Fruit fly (Drosophila melanogaster) whole organism, pupa: ENCODE measurements around the gene Sh.
A peak's percentile ranks its signal among the peaks of the same experiment; 100 is the strongest.

Experiments used
- CG10348 ChIP-seq: fragments of 200-800 bp; sonication (Bioruptor generic); IDR thresholded peaks from 2 replicates; pipeline ENCODE4 v1.3.6; 2022; ENCODE audit warnings: missing biosample characterization, missing genetic modification characterization
- CG12605 ChIP-seq: fragments of 200-800 bp; sonication (Bioruptor generic); IDR thresholded peaks from 2 replicates; pipeline ENCODE4 v1.3.6; 2022; ENCODE audit warnings: missing biosample characterization, missing genetic modification characterization
- CG13204 ChIP-seq: fragments of 200-800 bp; sonication (Bioruptor generic); optimal IDR thresholded peaks from 2 replicates; lab custom pipeline; 2018; ENCODE audit warnings: missing biosample characterization, mild to moderate bottlenecking, missing genetic modification characterization, moderate library complexity
- CG14655 ChIP-seq: fragments of 200-800 bp; sonication (Bioruptor generic); optimal IDR thresholded peaks from 3 replicates; lab custom pipeline; 2017; ENCODE audit warnings: mild to moderate bottlenecking, missing biosample characterization, missing genetic modification reagents, missing genetic modification characterization
- CG15710 ChIP-seq: fragments of 200-800 bp; sonication (Bioruptor generic); optimal IDR thresholded peaks from 2 replicates; lab custom pipeline; 2018; ENCODE audit warnings: missing biosample characterization, mild to moderate bottlenecking, missing genetic modification characterization, moderate library complexity
- CG17806 ChIP-seq: fragments of 200-800 bp; sonication (Bioruptor generic); optimal IDR thresholded peaks from 2 replicates; lab custom pipeline; 2018; ENCODE audit warnings: missing biosample characterization, mild to moderate bottlenecking, missing genetic modification characterization, moderate library complexity
- CG32121 ChIP-seq: fragments of 200-800 bp; sonication (Bioruptor generic); IDR thresholded peaks from 2 replicates; pipeline ENCODE4 v1.3.6; 2022; ENCODE audit warnings: missing biosample characterization, missing genetic modification characterization
- CG34367 ChIP-seq: fragments of 200-800 bp; sonication (Bioruptor generic); optimal IDR thresholded peaks from 2 replicates; lab custom pipeline; 2018; ENCODE audit warnings: missing biosample characterization, mild to moderate bottlenecking, missing genetic modification characterization
- CG4496 ChIP-seq: fragments of 200-800 bp; sonication (Bioruptor generic); IDR thresholded peaks from 3 replicates; pipeline ENCODE4 v1.3.6; 2022; ENCODE audit warnings: missing biosample characterization, missing genetic modification characterization
- CG8159 ChIP-seq: fragments of 200-800 bp; sonication (Bioruptor generic); optimal IDR thresholded peaks from 3 replicates; lab custom pipeline; 2018; ENCODE audit warnings: missing biosample characterization, mild to moderate bottlenecking, missing genetic modification characterization, moderate library complexity
- CG8301 ChIP-seq: fragments of 200-800 bp; sonication (Bioruptor generic); optimal IDR thresholded peaks from 2 replicates; lab custom pipeline; 2018; ENCODE audit warnings: missing biosample characterization, mild to moderate bottlenecking, missing genetic modification characterization
- CG9948 ChIP-seq: fragments of 200-800 bp; sonication (Bioruptor generic); optimal IDR thresholded peaks from 2 replicates; lab custom pipeline; 2018; ENCODE audit warnings: missing biosample characterization, mild to moderate bottlenecking, missing genetic modification characterization, moderate library complexity
- D1 ChIP-seq: fragments of 200-800 bp; sonication (Bioruptor generic); optimal IDR thresholded peaks from 2 replicates; lab custom pipeline; 2018; ENCODE audit warnings: missing biosample characterization, mild to moderate bottlenecking, missing genetic modification characterization, moderate library complexity
- EcR ChIP-seq: fragments of 200-800 bp; sonication (Bioruptor generic); optimal IDR thresholded peaks from 3 replicates; lab custom pipeline; 2019; ENCODE audit warnings: missing biosample characterization, missing genetic modification characterization, mild to moderate bottlenecking, moderate library complexity, missing genetic modification reagents
- Ets98B ChIP-seq: fragments of 200-800 bp; sonication (Bioruptor generic); IDR thresholded peaks from 2 replicates; pipeline ENCODE4 v1.3.6; 2022; ENCODE audit warnings: missing biosample characterization, missing genetic modification characterization
- Pif1A ChIP-seq: fragments of 200-800 bp; sonication (Bioruptor generic); optimal IDR thresholded peaks from 3 replicates; lab custom pipeline; 2016; ENCODE audit warnings: missing biosample characterization, missing genetic modification characterization
- Pif1B ChIP-seq: fragments of 200-800 bp; sonication (Bioruptor generic); optimal IDR thresholded peaks from 3 replicates; lab custom pipeline; 2016; ENCODE audit warnings: missing biosample characterization, missing genetic modification characterization
- Snoo ChIP-seq: fragments of 200-800 bp; sonication (Bioruptor generic); optimal IDR thresholded peaks from 3 replicates; lab custom pipeline; 2017; ENCODE audit warnings: missing biosample characterization, mild to moderate bottlenecking, missing genetic modification characterization, inconsistent platforms
- fd96Ca ChIP-seq: fragments of 200-800 bp; sonication (Bioruptor generic); IDR thresholded peaks from 3 replicates; pipeline ENCODE4 v1.3.6; 2022; ENCODE audit warnings: missing biosample characterization, missing genetic modification characterization
- gl ChIP-seq: fragments of 200-800 bp; sonication (Bioruptor generic); optimal IDR thresholded peaks from 2 replicates; lab custom pipeline; 2018; ENCODE audit warnings: missing biosample characterization, mild to moderate bottlenecking, missing genetic modification characterization
- rn ChIP-seq: fragments of 200-800 bp; sonication (Bioruptor generic); IDR thresholded peaks from 2 replicates; pipeline ENCODE4 v1.3.6; 2022; ENCODE audit warnings: missing biosample characterization, missing genetic modification characterization

The Sh gene

dm6 chrX:17917564-17918233 is 145.3 kb downstream of the Sh start:
- TF ChIP-seq Pif1A (GFP tag; lab: Kevin White, UChicago) (no peak), rn (GFP tag; lab: Robert Waterston, UW) (no peak), CG8159 (tag; lab: Kevin White, UChicago) (peak; percentile 18), CG14655 (peak; percentile 64), CG17806 (peak; percentile 2), CG8301 (tag; lab: Kevin White, UChicago) (peak; percentile 39), CG4496 (GFP tag; lab: Robert Waterston, UW) (0 out of 3 replicates have a peak, but pooled peaks have one; percentile 15), EcR (GFP tag; lab: Kevin White, UChicago) (peak; percentile 68)

DNA sequence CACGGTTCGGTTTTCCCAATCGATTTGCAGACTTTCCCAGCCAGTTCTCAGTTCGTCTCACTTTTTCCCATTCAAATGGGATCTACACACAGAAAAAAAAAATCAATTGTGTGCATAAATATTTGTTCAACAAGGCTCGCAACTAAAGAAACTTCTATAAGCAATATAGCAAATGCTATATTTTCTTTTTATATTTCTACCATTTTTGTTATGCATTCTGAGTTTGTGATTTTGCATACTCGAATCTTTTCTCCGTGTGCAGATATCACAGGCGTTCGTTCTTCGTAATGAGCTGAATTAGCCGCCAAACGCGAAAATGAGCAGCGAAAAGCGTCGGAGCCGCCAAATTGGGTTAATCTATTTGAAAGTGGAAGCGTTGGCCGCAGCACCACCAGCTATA is 147.1 kb downstream of the Sh start:
- TF ChIP-seq CG14655 (peak; percentile 32), CG8159 (tag; lab: Kevin White, UChicago) (no peak), CG34367 (tag; lab: Kevin White, UChicago) (no peak), EcR (GFP tag; lab: Kevin White, UChicago) (no peak), Pif1A (GFP tag; lab: Kevin White, UChicago) (no peak), CG13204 (GFP tag; lab: Kevin White, UChicago) (no peak), CG15710 (no peak), CG10348 (no peak), CG8301 (tag; lab: Kevin White, UChicago) (peak; percentile 21), Pif1B (GFP tag; lab: Kevin White, UChicago) (no peak), CG9948 (no peak), gl (no peak), rn (GFP tag; lab: Robert Waterston, UW) (no peak), Ets98B (peak; percentile 56; the same call in 1 of the 2 replicates), Snoo (tag; lab: Kevin White, UChicago) (no peak), CG32121 (GFP tag; lab: Robert Waterston, UW) (no peak; the same call in 1 of the 2 replicates), fd96Ca (GFP tag; lab: Robert Waterston, UW) (peak; percentile 44; the same call in 1 of the 3 replicates), CG4496 (GFP tag; lab: Robert Waterston, UW) (peak; percentile 58; the same call in 2 of the 3 replicates), CG12605 (GFP tag; lab: Robert Waterston, UW) (no peak)

DNA sequence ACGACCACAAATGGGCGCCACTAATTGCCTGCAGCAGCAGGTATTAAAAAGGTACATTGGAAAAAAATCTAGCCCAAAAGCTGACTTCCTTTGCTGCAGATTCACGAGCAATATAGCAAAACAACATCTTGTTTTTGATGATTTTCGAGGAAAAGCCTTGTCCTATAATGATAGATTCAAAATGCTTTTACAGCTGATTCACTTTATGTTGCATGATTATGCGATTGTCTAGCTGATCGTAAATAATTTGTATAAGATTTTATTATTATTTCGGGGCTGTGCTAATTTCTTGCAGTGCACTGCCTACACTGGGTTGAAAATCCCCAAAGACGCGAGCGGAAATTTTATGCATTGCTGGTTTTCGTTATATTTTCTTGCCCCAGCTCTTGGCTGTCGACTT is 148.5 kb downstream of the Sh start:
- no peak for TF ChIP-seq D1 (tag; lab: Kevin White, UChicago)
- TF ChIP-seq CG12605 (GFP tag; lab: Robert Waterston, UW): no peak
- TF ChIP-seq CG4496 (GFP tag; lab: Robert Waterston, UW): peak; percentile 52; the same call in 1 of the 3 replicates
- TF ChIP-seq CG32121 (GFP tag; lab: Robert Waterston, UW): peak; percentile 46; the same call in 1 of the 2 replicates
- TF ChIP-seq CG10348: peak; percentile 46; the same call in 1 of the 2 replicates
- no peak for TF ChIP-seq CG34367 (tag; lab: Kevin White, UChicago)
- no peak for TF ChIP-seq CG13204 (GFP tag; lab: Kevin White, UChicago)
- 0 out of 2 replicates have a peak, but pooled peaks have one; percentile 11 for TF ChIP-seq Ets98B
- TF ChIP-seq CG9948: peak; percentile 20
- TF ChIP-seq rn (GFP tag; lab: Robert Waterston, UW): 0 out of 2 replicates have a peak, but pooled peaks have one; percentile 15
- no peak for TF ChIP-seq EcR (GFP tag; lab: Kevin White, UChicago)
- peak; percentile 17 for TF ChIP-seq Pif1B (GFP tag; lab: Kevin White, UChicago)
- peak; percentile 71 for TF ChIP-seq CG14655
- peak; percentile 57; the same call in 1 of the 3 replicates for TF ChIP-seq fd96Ca (GFP tag; lab: Robert Waterston, UW)
- no peak for TF ChIP-seq Snoo (tag; lab: Kevin White, UChicago)
- TF ChIP-seq gl: no peak
- TF ChIP-seq CG17806: no peak
- TF ChIP-seq Pif1A (GFP tag; lab: Kevin White, UChicago): peak; percentile 24
- TF ChIP-seq CG8301 (tag; lab: Kevin White, UChicago): peak; percentile 55
- no peak for TF ChIP-seq CG15710
- no peak for TF ChIP-seq CG8159 (tag; lab: Kevin White, UChicago)

- TF ChIP-seq CG14655 (no peak), CG4496 (GFP tag; lab: Robert Waterston, UW) (peak; percentile 42; the same call in 1 of the 3 replicates), CG34367 (tag; lab: Kevin White, UChicago) (no peak)
- TF ChIP-seq, all 21 proteins: peak for 1
Observed at dm6 chrX:17912514-17912913, 150.5 kb downstream of the Sh start.

DNA sequence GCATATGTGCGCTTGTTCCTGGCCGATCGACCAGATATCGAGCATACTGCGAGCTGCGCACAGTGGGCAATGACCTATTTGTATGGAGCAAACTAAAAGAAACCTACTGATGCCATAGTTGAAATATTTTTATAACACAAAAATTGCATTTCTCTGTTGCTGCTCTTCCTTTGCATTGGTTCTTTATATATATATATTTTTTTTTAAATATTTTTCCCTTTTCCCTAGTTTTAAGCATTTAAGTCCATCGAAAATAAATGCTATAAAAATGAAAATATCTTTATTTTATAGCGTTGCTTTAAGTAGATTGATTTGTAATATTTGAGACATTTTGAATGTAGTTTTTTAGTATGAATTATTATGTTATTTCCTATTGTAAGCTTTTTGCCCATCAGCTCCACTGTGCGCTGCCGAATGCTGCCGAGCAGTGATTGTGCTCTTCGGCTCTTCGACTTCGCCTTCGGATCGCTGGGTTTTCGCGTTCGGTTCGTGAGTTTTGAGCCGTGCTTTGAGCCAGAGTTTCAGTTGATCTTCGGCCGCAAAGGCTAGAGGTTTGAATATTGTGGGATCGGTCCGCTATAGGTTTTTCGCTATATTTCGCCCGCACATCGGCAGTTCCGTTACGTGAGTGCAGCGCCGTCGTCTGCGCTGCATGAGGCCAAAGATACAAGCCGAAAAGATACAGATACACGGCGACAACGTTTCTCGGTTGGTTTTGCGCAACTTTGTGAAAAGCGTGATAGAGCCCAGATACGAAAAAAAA is 151.9 kb downstream of the Sh start, which contains the start of gene CG6847:
TSS of gene CG6847 (plus strand) at position 522 of the 763 bp plus-strand sequence.
- TF ChIP-seq rn (GFP tag; lab: Robert Waterston, UW) (peak; percentile 34; the same call in 1 of the 2 replicates), Pif1B (GFP tag; lab: Kevin White, UChicago) (peak; percentile 69), CG14655 (peak; percentile 44), CG9948 (peak; percentile 83), CG4496 (GFP tag; lab: Robert Waterston, UW) (peak; percentile 49; the same call in 2 of the 3 replicates), EcR (GFP tag; lab: Kevin White, UChicago) (no peak), CG12605 (GFP tag; lab: Robert Waterston, UW) (peak; percentile 43; the same call in 1 of the 2 replicates), fd96Ca (GFP tag; lab: Robert Waterston, UW) (peak; percentile 75; the same call in 2 of the 3 replicates), CG34367 (tag; lab: Kevin White, UChicago) (peak; percentile 64), gl (no peak), CG15710 (peak; percentile 71), CG13204 (GFP tag; lab: Kevin White, UChicago) (peak; percentile 34), D1 (tag; lab: Kevin White, UChicago) (no peak), Pif1A (GFP tag; lab: Kevin White, UChicago) (peak; percentile 57), CG8159 (tag; lab: Kevin White, UChicago) (peak; percentile 64), CG10348 (no peak), Snoo (tag; lab: Kevin White, UChicago) (peak; percentile 58), Ets98B (peak; percentile 64), CG32121 (GFP tag; lab: Robert Waterston, UW) (peak; percentile 48), CG17806 (peak; percentile 50), CG8301 (tag; lab: Kevin White, UChicago) (peak; percentile 41)
